Fruit fly (Drosophila melanogaster): ENCODE data around the gene CG14515.

- TF ChIP-seq kay (GFP tag; ENCODE audit: borderline replicate concordance) (no peak), cic (GFP tag; optimal IDR thresholded peaks at IDR 0.05) (no peak), CG14711 (tag; optimal IDR thresholded peaks at IDR 0.05) (no peak), CG12768 (GFP tag; optimal IDR thresholded peaks at IDR 0.05) (no peak), CG5204 (GFP tag; optimal IDR thresholded peaks at IDR 0.05) (no peak), CG1620 (GFP tag; optimal IDR thresholded peaks at IDR 0.05) (no peak)
Measured at dm6 chr3R:29216484-29216863, 19.1 kb downstream of the CG14515 start.

All from whole organism, adult.